Fruit fly (Drosophila melanogaster) whole organism, adult: ENCODE data around the gene Ent2.

Experiments
- CG14711 ChIP-seq: fragments of 200-800 bp; sonication (Bioruptor generic); optimal IDR thresholded peaks from 2 replicates; lab custom pipeline; 2018; ENCODE audit warnings: missing biosample characterization, mild to moderate bottlenecking, missing genetic modification characterization, moderate library complexity
- CG1620 ChIP-seq: fragments of 200-800 bp; sonication (Bioruptor generic); optimal IDR thresholded peaks from 2 replicates; lab custom pipeline; 2016; ENCODE audit warnings: missing biosample characterization, missing genetic modification characterization
- Clk ChIP-seq: fragments of 200-800 bp; sonication (Bioruptor generic); optimal IDR thresholded peaks from 2 replicates; lab custom pipeline; 2017; ENCODE audit warnings: missing biosample characterization, missing genetic modification characterization
- Crg-1 ChIP-seq: fragments of 200-800 bp; sonication (Bioruptor generic); optimal IDR thresholded peaks from 2 replicates; lab custom pipeline; 2016; ENCODE audit warnings: missing biosample characterization, missing genetic modification characterization
- cic ChIP-seq: fragments of 200-800 bp; sonication (Bioruptor generic); optimal IDR thresholded peaks from 2 replicates; lab custom pipeline; 2017; ENCODE audit warnings: missing biosample characterization, mild to moderate bottlenecking, missing genetic modification characterization, moderate library complexity
- kay ChIP-seq: fragments of 200-800 bp; sonication (Bioruptor generic); peaks from one replicate; lab custom pipeline; 2016; ENCODE audit warnings: missing biosample characterization, missing genetic modification characterization, borderline replicate concordance

dm6 chr2L:6546883-6547471 lies 15.1 kb upstream of the Ent2 start, which contains the start of gene eya:
- TF ChIP-seq Clk (GFP tag; lab: Kevin White, UChicago) (no peak), cic (GFP tag; lab: Kevin White, UChicago) (no peak), CG14711 (tag; lab: Kevin White, UChicago) (no peak), kay (GFP tag; lab: Kevin White, UChicago) (peak; percentile 55), CG1620 (no peak), Crg-1 (GFP tag; lab: Kevin White, UChicago) (no peak)
